Worm (Caenorhabditis elegans) whole organism, L4/young adult: ENCODE results near the gene srbc-17.

ENCODE experiments used
- W03F9.2 ChIP-seq: fragments of 150-350 bp; optimal IDR thresholded peaks from 2 replicates; lab custom pipeline; 2014; ENCODE audit warnings: missing biosample characterization, missing genetic modification characterization
- dao-5 ChIP-seq: sonication (generic microtip); optimal IDR thresholded peaks from 2 replicates; lab custom pipeline; 2016; ENCODE audit warnings: missing genotype, missing genetic modification characterization, moderate library complexity, missing compliant biosample characterization
- him-1 ChIP-seq: sonication (generic microtip); optimal IDR thresholded peaks from 2 replicates; lab custom pipeline; 2016; ENCODE audit warnings: missing genotype, missing genetic modification reagents, missing genetic modification characterization, missing compliant biosample characterization

ce11 chrV:2137010-2137409, 40.5 kb upstream of the srbc-17 start:
- no peak for TF ChIP-seq him-1
- no peak for TF ChIP-seq dao-5 (tag; lab: Kevin White, UChicago)
- TF ChIP-seq W03F9.2 (tag; lab: Kevin White, UChicago), result no peak
